Worm (Caenorhabditis elegans) whole organism, L3 larva: ENCODE measurements around the gene zim-1.

Experiments
- R02D3.7 ChIP-seq: fragments of 150-350 bp; optimal IDR thresholded peaks from 2 replicates; lab custom pipeline; 2014; ENCODE audit warnings: missing biosample characterization, missing genetic modification characterization
- ZK546.5 ChIP-seq: sonication (generic microtip); optimal IDR thresholded peaks from 2 replicates; lab custom pipeline; 2017; ENCODE audit warnings: missing biosample characterization, missing genetic modification characterization
- ama-1 ChIP-seq: fragments of 150-350 bp; optimal IDR thresholded peaks from 2 replicates; lab custom pipeline; 2018
- ceh-16 ChIP-seq: sonication (generic microtip); optimal IDR thresholded peaks from 2 replicates; lab custom pipeline; 2017; ENCODE audit warnings: missing biosample characterization, missing genetic modification characterization
- daf-12 ChIP-seq: fragments of 150-350 bp; optimal IDR thresholded peaks from 2 replicates; lab custom pipeline; 2014; ENCODE audit warnings: missing biosample characterization, missing genetic modification reagents, missing genetic modification characterization
- egl-5 ChIP-seq: fragments of 150-350 bp; optimal IDR thresholded peaks from 2 replicates; lab custom pipeline; 2017; ENCODE audit warnings: missing biosample characterization, missing genetic modification reagents, missing genetic modification characterization, inconsistent platforms
- elt-1 ChIP-seq: fragments of 150-350 bp; optimal IDR thresholded peaks from 2 replicates; lab custom pipeline; 2014; ENCODE audit warnings: missing biosample characterization, missing genetic modification characterization
- elt-3 ChIP-seq, 3 experiments: fragments of 150-350 bp in 1 of 3; sonication (generic microtip) in 2 of 3; optimal IDR thresholded peaks; 2 replicates in 2 of 3; 4 replicates in 1 of 3; lab custom pipeline; 2014 to 2017; ENCODE audit warnings: missing biosample characterization in 3 of 3, missing genetic modification characterization in 3 of 3
- fkh-10 ChIP-seq: sonication (generic microtip); optimal IDR thresholded peaks from 2 replicates; lab custom pipeline; 2017; ENCODE audit warnings: missing biosample characterization, missing genetic modification reagents, missing genetic modification characterization
- fkh-2 ChIP-seq: fragments of 150-350 bp; optimal IDR thresholded peaks from 2 replicates; lab custom pipeline; 2014; ENCODE audit warnings: missing biosample characterization, missing genetic modification reagents, missing genetic modification characterization
- fos-1 ChIP-seq: fragments of 150-350 bp; optimal IDR thresholded peaks from 2 replicates; lab custom pipeline; 2014; ENCODE audit warnings: missing biosample characterization, missing genetic modification characterization
- hmg-11 ChIP-seq: sonication (generic microtip); optimal IDR thresholded peaks from 2 replicates; lab custom pipeline; 2016; ENCODE audit warnings: missing genetic modification characterization, missing compliant biosample characterization
- jun-1 ChIP-seq: fragments of 150-350 bp; optimal IDR thresholded peaks from 2 replicates; lab custom pipeline; 2014; ENCODE audit warnings: missing biosample characterization, missing genetic modification reagents, missing genetic modification characterization
- lin-15B ChIP-seq: fragments of 150-350 bp; optimal IDR thresholded peaks from 2 replicates; lab custom pipeline; 2014; ENCODE audit warnings: missing biosample characterization, missing genetic modification characterization
- lin-39 ChIP-seq: fragments of 150-350 bp; optimal IDR thresholded peaks from 2 replicates; lab custom pipeline; 2018; ENCODE audit warnings: missing biosample characterization, missing genetic modification reagents, missing genetic modification characterization
- lsy-12 ChIP-seq: sonication (generic microtip); optimal IDR thresholded peaks from 2 replicates; lab custom pipeline; 2016; ENCODE audit warnings: mild to moderate bottlenecking, missing genetic modification characterization, missing compliant biosample characterization
- mdl-1 ChIP-seq: fragments of 150-350 bp; optimal IDR thresholded peaks from 2 replicates; lab custom pipeline; 2014; ENCODE audit warnings: missing biosample characterization, missing genetic modification characterization
- nfya-1 ChIP-seq: sonication (generic microtip); optimal IDR thresholded peaks from 2 replicates; lab custom pipeline; 2017; ENCODE audit warnings: missing genetic modification characterization, mild to moderate bottlenecking, missing compliant biosample characterization, antibody characterized with exemption, moderate library complexity; ENCODE audit not compliant: insufficient read depth
- nhr-11 ChIP-seq: fragments of 150-350 bp; optimal IDR thresholded peaks from 2 replicates; lab custom pipeline; 2014; ENCODE audit warnings: missing biosample characterization, missing genetic modification characterization
- nhr-12 ChIP-seq: fragments of 150-350 bp; optimal IDR thresholded peaks from 2 replicates; lab custom pipeline; 2014; ENCODE audit warnings: missing biosample characterization, missing genetic modification characterization
- nhr-237 ChIP-seq: fragments of 150-350 bp; optimal IDR thresholded peaks from 2 replicates; lab custom pipeline; 2014; ENCODE audit warnings: missing biosample characterization, missing genetic modification characterization
- nhr-25 ChIP-seq: sonication (generic microtip); optimal IDR thresholded peaks from 2 replicates; lab custom pipeline; 2017; ENCODE audit warnings: missing biosample characterization, missing genetic modification characterization
- nhr-43 ChIP-seq: sonication (generic microtip); optimal IDR thresholded peaks from 2 replicates; lab custom pipeline; 2016; ENCODE audit warnings: mild to moderate bottlenecking, missing genetic modification characterization, missing compliant biosample characterization; ENCODE audit not compliant: poor library complexity, severe bottlenecking
- nhr-67 ChIP-seq: fragments of 150-350 bp; optimal IDR thresholded peaks from 2 replicates; lab custom pipeline; 2014; ENCODE audit warnings: missing biosample characterization, missing genetic modification characterization
- nhr-76 ChIP-seq: fragments of 150-350 bp; sonication (generic microtip); optimal IDR thresholded peaks from 5 replicates; lab custom pipeline; 2014; ENCODE audit warnings: missing biosample characterization, missing genetic modification characterization
- nhr-77 ChIP-seq: fragments of 150-350 bp; optimal IDR thresholded peaks from 2 replicates; lab custom pipeline; 2014; ENCODE audit warnings: missing biosample characterization, missing genetic modification characterization
- pqm-1 ChIP-seq: fragments of 150-350 bp; optimal IDR thresholded peaks from 2 replicates; lab custom pipeline; 2017; ENCODE audit warnings: missing biosample characterization, missing genetic modification characterization, inconsistent platforms
- sea-2 ChIP-seq: fragments of 150-350 bp; sonication (generic microtip); optimal IDR thresholded peaks from 4 replicates; lab custom pipeline; 2014; ENCODE audit warnings: missing biosample characterization, missing genetic modification reagents, missing genetic modification characterization
- skn-1 ChIP-seq: fragments of 150-350 bp; optimal IDR thresholded peaks from 2 replicates; lab custom pipeline; 2014; ENCODE audit warnings: missing biosample characterization, missing genetic modification characterization
- snpc-4 ChIP-seq: fragments of 150-350 bp; optimal IDR thresholded peaks from 2 replicates; lab custom pipeline; 2014; ENCODE audit warnings: missing biosample characterization, missing genetic modification characterization
- tbx-2 ChIP-seq: sonication (generic microtip); optimal IDR thresholded peaks from 2 replicates; lab custom pipeline; 2016; ENCODE audit warnings: mild to moderate bottlenecking, missing genetic modification characterization, missing compliant biosample characterization
- unc-62 ChIP-seq: fragments of 150-350 bp; sonication (generic microtip); optimal IDR thresholded peaks from 4 replicates; lab custom pipeline; 2014; ENCODE audit warnings: missing biosample characterization, missing genetic modification reagents, missing genetic modification characterization
- zag-1 ChIP-seq: fragments of 150-350 bp; optimal IDR thresholded peaks from 2 replicates; lab custom pipeline; 2014; ENCODE audit warnings: missing biosample characterization, missing genetic modification characterization
- ztf-11 ChIP-seq: fragments of 150-350 bp; optimal IDR thresholded peaks from 2 replicates; lab custom pipeline; 2014; ENCODE audit warnings: missing biosample characterization, missing genetic modification characterization
- ztf-4 ChIP-seq: fragments of 150-350 bp; optimal IDR thresholded peaks from 2 replicates; lab custom pipeline; 2014; ENCODE audit warnings: missing biosample characterization, missing genetic modification characterization

Gene zim-1

ce11 chrIV:10546589-10547136 lies at the start of gene zim-1:
TSS of gene zim-1 (plus strand) at chrIV:10547086.
- TF ChIP-seq nhr-237 (tag; lab: Kevin White, UChicago) (no peak), daf-12 (no peak)

DNA sequence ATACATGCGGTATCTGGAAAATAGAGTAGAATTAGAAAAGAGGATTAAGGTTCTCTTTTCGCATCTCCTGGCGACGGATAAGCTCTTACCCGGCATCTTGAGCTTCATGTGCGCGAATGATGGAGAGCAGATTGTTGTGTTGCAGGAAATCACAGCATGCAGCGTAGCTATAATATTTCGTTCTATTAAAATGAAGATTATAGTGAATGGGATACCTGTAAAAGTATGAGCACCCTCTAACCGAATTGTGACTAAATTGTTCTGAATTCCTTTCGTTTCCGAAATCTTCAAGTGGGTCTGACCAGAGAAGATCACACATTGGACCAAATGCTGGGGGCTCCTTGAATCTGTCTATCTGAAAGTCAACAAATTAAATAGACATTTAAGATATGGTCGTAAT lies 48.5 kb upstream of the zim-1 start:
- TF ChIP-seq nhr-67 (tag; lab: Kevin White, UChicago), result no peak
- TF ChIP-seq daf-12, result no peak
- no peak for TF ChIP-seq elt-3 (tag; optimal IDR thresholded peaks at IDR 0.05; lab: Kevin White, UChicago)
- TF ChIP-seq elt-1 (tag; lab: Kevin White, UChicago), result no peak
- no peak for TF ChIP-seq mdl-1
- no peak for TF ChIP-seq zag-1
- TF ChIP-seq jun-1, result no peak
- TF ChIP-seq nhr-25 (tag; lab: Kevin White, UChicago), result no peak
- TF ChIP-seq R02D3.7 (tag; lab: Kevin White, UChicago), result no peak
- no peak for TF ChIP-seq hmg-11 (tag; lab: Kevin White, UChicago)
- TF ChIP-seq fkh-2 (tag; lab: Kevin White, UChicago), result no peak
- TF ChIP-seq ceh-16 (tag; lab: Kevin White, UChicago), result no peak
- no peak for TF ChIP-seq nhr-77 (tag; lab: Kevin White, UChicago)
- TF ChIP-seq fkh-10, result no peak
- TF ChIP-seq lin-15B (tag; lab: Kevin White, UChicago), result no peak
- TF ChIP-seq ztf-11 (tag; lab: Kevin White, UChicago), result no peak
- TF ChIP-seq snpc-4 (tag; lab: Kevin White, UChicago), result no peak
- no peak for TF ChIP-seq ztf-4

DNA sequence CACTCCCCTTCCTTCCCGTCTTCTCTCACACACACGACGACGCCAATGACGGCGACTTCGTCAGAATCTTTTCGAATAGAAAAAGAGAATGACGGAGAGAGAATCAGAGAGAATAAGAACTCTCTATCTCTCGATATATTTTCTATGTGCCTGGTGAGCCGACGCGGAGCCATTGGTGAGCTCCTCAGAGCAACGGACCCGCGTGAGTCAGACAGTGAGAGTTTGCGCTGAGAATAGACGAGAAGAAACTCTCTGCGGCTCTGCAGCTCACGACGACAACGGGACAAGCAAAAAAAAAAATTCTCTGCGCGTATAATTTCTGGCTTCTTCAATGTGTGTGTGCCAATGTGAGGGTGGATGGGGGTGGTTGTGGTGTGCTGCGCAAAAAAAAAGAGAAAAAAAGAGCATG lies 46.9 kb upstream of the zim-1 start:
- TF ChIP-seq fos-1 (peak; percentile 21), nhr-11 (peak; percentile 71), zag-1 (peak; percentile 62), fkh-2 (tag; lab: Kevin White, UChicago) (no peak), egl-5 (tag; lab: Kevin White, UChicago) (peak; percentile 21), sea-2 (GFP tag; lab: Kevin White, UChicago) (no peak), hmg-11 (tag; lab: Kevin White, UChicago) (peak; percentile 67), lin-39 (tag; lab: Kevin White, UChicago) (peak; percentile 88), lin-15B (tag; lab: Kevin White, UChicago) (peak; percentile 55), nhr-77 (tag; lab: Kevin White, UChicago) (no peak), tbx-2 (tag; lab: Kevin White, UChicago) (peak; percentile 55), ama-1 (no peak), unc-62 (GFP tag; lab: Kevin White, UChicago) (no peak), nhr-237 (tag; lab: Kevin White, UChicago) (no peak), snpc-4 (tag; lab: Kevin White, UChicago) (peak; percentile 2), fkh-10 (peak; percentile 58), skn-1 (tag; lab: Kevin White, UChicago) (peak; percentile 27), nfya-1 (tag; lab: Kevin White, UChicago) (peak; percentile 86)
- TF ChIP-seq, all 47 proteins: peak for 12

- no peak for TF ChIP-seq hmg-11 (tag; lab: Kevin White, UChicago)
- no peak for TF ChIP-seq zag-1
Measured at ce11 chrIV:10500481-10500880, 46.4 kb upstream of the zim-1 start.

DNA sequence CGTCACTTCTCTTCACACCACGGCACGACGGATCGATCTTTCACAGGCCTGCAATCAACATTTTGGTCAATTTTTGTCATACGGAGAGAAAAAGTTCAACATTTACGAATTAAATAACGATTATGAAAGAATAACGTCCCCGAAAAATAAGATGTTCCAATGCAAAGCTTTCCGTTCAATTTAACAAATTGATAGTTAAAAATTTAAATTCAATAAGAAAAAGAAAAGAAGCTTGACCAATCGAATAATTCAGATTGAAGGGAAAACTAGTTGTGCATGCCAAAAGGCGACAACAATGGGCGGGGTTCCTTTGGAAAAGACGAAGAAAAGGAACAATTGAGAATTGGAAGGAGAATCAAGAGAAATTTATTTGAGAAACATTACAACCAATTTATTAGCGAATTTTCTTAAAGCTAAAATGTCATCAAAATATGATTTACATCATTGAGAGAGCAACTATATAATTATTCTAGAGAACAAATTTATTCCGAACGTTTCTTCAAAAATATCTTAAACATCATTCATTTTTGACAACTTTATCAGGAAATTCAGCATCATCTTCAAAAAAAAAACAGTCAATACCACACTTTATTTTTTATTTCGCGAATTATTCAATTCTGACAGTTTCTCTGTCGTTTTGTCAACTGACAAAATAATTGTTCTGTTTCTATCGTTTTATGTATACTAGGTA lies 45.2 kb upstream of the zim-1 start, which contains the start of gene tax-6:
Gene tax-6, minus strand, starts transcription at position 51 of the 691 bp plus-strand sequence.
- no peak for TF ChIP-seq elt-3 (tag; optimal IDR thresholded peaks at IDR 0.05; lab: Kevin White, UChicago)
- TF ChIP-seq nhr-76 (tag; lab: Kevin White, UChicago), result no peak
- TF ChIP-seq nhr-12, result no peak
- TF ChIP-seq tbx-2 (tag; lab: Kevin White, UChicago), result no peak
- TF ChIP-seq nhr-11, result no peak
- no peak for TF ChIP-seq pqm-1 (tag; lab: Kevin White, UChicago)
- TF ChIP-seq ZK546.5 (tag; lab: Kevin White, UChicago), result no peak
- TF ChIP-seq ztf-4, result no peak
- no peak for TF ChIP-seq R02D3.7 (tag; lab: Kevin White, UChicago)
- TF ChIP-seq nhr-67 (tag; lab: Kevin White, UChicago), result no peak
- no peak for TF ChIP-seq daf-12
- TF ChIP-seq nhr-43 (tag; lab: Kevin White, UChicago), result no peak
- TF ChIP-seq sea-2 (GFP tag; lab: Kevin White, UChicago), result no peak
- no peak for TF ChIP-seq lin-39 (tag; lab: Kevin White, UChicago)
- no peak for TF ChIP-seq snpc-4 (tag; lab: Kevin White, UChicago)
- no peak for TF ChIP-seq ceh-16 (tag; lab: Kevin White, UChicago)
- TF ChIP-seq fkh-2 (tag; lab: Kevin White, UChicago), result no peak
- no peak for TF ChIP-seq mdl-1
- TF ChIP-seq lsy-12, result no peak
